Worm (Caenorhabditis elegans): ENCODE measurements around the gene fbxb-51.
"Not testable (repeated sequence)": the region's sequence is repeated elsewhere in the genome, so short reads cannot be mapped to it uniquely, and the experiment has no call there.

The fbxb-51 gene

DNA sequence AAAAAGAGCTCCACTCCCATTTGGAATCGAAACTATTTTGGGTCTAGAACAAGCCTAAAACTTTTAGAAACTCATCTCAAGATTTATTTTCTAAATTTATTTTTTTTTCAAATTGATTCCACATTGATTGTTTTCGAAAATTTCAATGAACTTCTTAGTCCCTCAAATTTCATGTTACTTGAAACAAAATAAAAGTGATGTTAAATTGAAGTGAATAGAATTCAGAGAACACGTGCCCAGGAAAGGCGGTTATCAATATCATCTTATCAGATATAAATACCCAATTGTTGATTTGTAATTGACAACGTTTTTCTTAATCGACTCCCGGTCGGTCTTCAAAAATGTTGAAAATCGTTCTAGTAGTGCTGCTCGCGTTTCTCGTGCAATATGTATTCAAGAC lies 9.9 kb upstream of the fbxb-51 start, which contains the start of gene poml-4:
poml-4 (plus strand) TSS at position 301 of the 400 bp plus-strand sequence.
- TF ChIP-seq bed-2 (GFP tag; IDR thresholded peaks at IDR 0.05); lsy-27 (tag; optimal IDR thresholded peaks at IDR 0.05; ENCODE audit: borderline replicate concordance, insufficient read depth); ceh-40 (GFP tag; IDR thresholded peaks at IDR 0.05): not testable (repeated sequence)

ce11 chrII:1543182-1543581 lies 7.3 kb upstream of the fbxb-51 start, which contains the start of gene K05F6.4:
TSS of gene K05F6.4 (plus strand) at chrII:1543482.
- not testable (repeated sequence) for TF ChIP-seq lag-1 (GFP tag; IDR thresholded peaks at IDR 0.05); him-1 (tag; optimal IDR thresholded peaks at IDR 0.05); ztf-25 (GFP tag; IDR thresholded peaks at IDR 0.05)

DNA sequence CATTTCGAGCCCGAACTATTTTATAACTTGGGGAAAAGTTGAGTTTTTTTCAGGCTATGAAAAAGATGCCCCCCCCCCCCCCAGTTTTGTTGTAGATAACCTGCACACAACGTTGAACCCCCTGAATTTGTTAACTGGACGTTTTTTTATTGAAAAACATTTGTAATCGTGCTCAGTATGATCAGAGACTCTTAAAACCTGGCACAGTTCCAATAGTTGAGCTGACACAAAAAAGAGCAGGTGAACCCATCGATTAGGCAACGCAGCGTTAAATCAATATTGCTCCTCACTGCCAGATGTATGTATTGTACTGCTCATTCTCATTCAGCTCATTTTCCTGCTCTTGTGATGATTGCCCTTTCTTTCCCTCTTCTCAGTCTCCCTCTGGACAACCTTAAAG lies 4.9 kb upstream of the fbxb-51 start, which contains the start of gene K05F6.12:
K05F6.12 (plus strand) TSS at position 301 of the 400 bp plus-strand sequence.
- TF ChIP-seq B0261.1 (tag; optimal IDR thresholded peaks at IDR 0.05) (no peak), nhr-80 (tag; optimal IDR thresholded peaks at IDR 0.05) (no peak), Y67H2A.10 (GFP tag; conservative IDR thresholded peaks at IDR 0.05) (no peak)

ce11 chrII:1556217-1556616 lies 5.7 kb downstream of the fbxb-51 start, which contains the start of the genes fbxb-54 and fbxb-50:
TSS of gene fbxb-54 (minus strand) at chrII:1556317.
TSS of gene fbxb-50 (plus strand) at chrII:1556443.
- not testable (repeated sequence) for TF ChIP-seq nfyb-1 (GFP tag; IDR thresholded peaks at IDR 0.05); nhr-90 (tag; optimal IDR thresholded peaks at IDR 0.05); him-1 (tag; optimal IDR thresholded peaks at IDR 0.05)

ce11 chrII:1560839-1561238 lies 10.3 kb downstream of the fbxb-51 start:
- TF ChIP-seq F37B4.10 (GFP tag; IDR thresholded peaks at IDR 0.05) (no peak), ztf-6 (GFP tag; IDR thresholded peaks at IDR 0.05) (no peak), ccch-3 (GFP tag; optimal IDR thresholded peaks at IDR 0.05) (no peak), cebp-1 (GFP tag; IDR thresholded peaks at IDR 0.05) (no peak), cebp-1 (tag; optimal IDR thresholded peaks at IDR 0.05) (no peak), F10E7.11 (tag; optimal IDR thresholded peaks at IDR 0.05) (no peak), chd-7 (tag; optimal IDR thresholded peaks at IDR 0.05) (no peak), gei-17 (GFP tag; optimal IDR thresholded peaks at IDR 0.05) (no peak), athp-1 (tag; optimal IDR thresholded peaks at IDR 0.05) (no peak), nhr-179 (tag; optimal IDR thresholded peaks at IDR 0.05) (no peak)

ce11 chrII:1561863-1562262 lies 11.4 kb downstream of the fbxb-51 start, which contains the start of gene K05F6.14:
TSS of gene K05F6.14 (plus strand) at chrII:1562163.
- TF ChIP-seq C06A6.2 (GFP tag; conservative IDR thresholded peaks at IDR 0.05): no peak
- no peak for TF ChIP-seq lin-26 (GFP tag; IDR thresholded peaks at IDR 0.05)
- TF ChIP-seq F57C9.4 (tag; optimal IDR thresholded peaks at IDR 0.05): no peak
- no peak for TF ChIP-seq attf-6 (GFP tag; IDR thresholded peaks at IDR 0.05)
- TF ChIP-seq tbx-9 (tag; optimal IDR thresholded peaks at IDR 0.05; ENCODE audit: borderline replicate concordance): no peak
- no peak for TF ChIP-seq lin-40 (tag; optimal IDR thresholded peaks at IDR 0.05)
- TF ChIP-seq Y53G8AR.9 (GFP tag; conservative IDR thresholded peaks at IDR 0.05): no peak
- no peak for TF ChIP-seq mcd-1 (GFP tag; IDR thresholded peaks at IDR 0.05)
- TF ChIP-seq die-1 (tag; optimal IDR thresholded peaks at IDR 0.05): no peak
- TF ChIP-seq fkh-3 (tag; optimal IDR thresholded peaks at IDR 0.05): no peak
- no peak for TF ChIP-seq hmg-20 (GFP tag; IDR thresholded peaks at IDR 0.05)
- TF ChIP-seq repo-1 (tag; optimal IDR thresholded peaks at IDR 0.05): no peak
- no peak for TF ChIP-seq ceh-58 (GFP tag; IDR thresholded peaks at IDR 0.05)
- no peak for TF ChIP-seq lag-1 (GFP tag; IDR thresholded peaks at IDR 0.05)
- no peak for TF ChIP-seq atf-7 (tag; optimal IDR thresholded peaks at IDR 0.05)
- TF ChIP-seq K12H6.12 (tag; optimal IDR thresholded peaks at IDR 0.05): no peak
